Fruit fly (Drosophila melanogaster) whole organism, embryonic: ENCODE measurements around the gene CG42671.

Experiments
- Atf6 ChIP-seq: fragments of 200-800 bp; sonication (Bioruptor generic); IDR thresholded peaks from 2 replicates; pipeline ENCODE4 v1.3.6; 2022; ENCODE audit warnings: missing biosample characterization, missing genetic modification characterization
- CG12659 ChIP-seq: fragments of 200-800 bp; sonication (Bioruptor generic); optimal IDR thresholded peaks from 3 replicates; lab custom pipeline; 2017; ENCODE audit warnings: mild to moderate bottlenecking, missing biosample characterization, missing genetic modification reagents, missing genetic modification characterization
- CG13624 ChIP-seq: fragments of 200-800 bp; sonication (Bioruptor generic); optimal IDR thresholded peaks from 2 replicates; lab custom pipeline; 2016; ENCODE audit warnings: missing biosample characterization, missing genetic modification characterization
- CG17612 ChIP-seq: fragments of 200-800 bp; sonication (Bioruptor generic); IDR thresholded peaks from 2 replicates; pipeline ENCODE4 v1.3.6; 2022; ENCODE audit warnings: missing biosample characterization, missing genetic modification characterization
- CG2116 ChIP-seq: fragments of 200-800 bp; sonication (Bioruptor generic); optimal IDR thresholded peaks from 3 replicates; lab custom pipeline; 2018; ENCODE audit warnings: missing biosample characterization, mild to moderate bottlenecking, missing genetic modification characterization
- CG2120 ChIP-seq: fragments of 200-800 bp; sonication (Bioruptor generic); optimal IDR thresholded peaks from 3 replicates; lab custom pipeline; 2016; ENCODE audit warnings: missing biosample characterization, missing genetic modification characterization
- CG32532 ChIP-seq: fragments of 200-800 bp; sonication (Bioruptor generic); IDR thresholded peaks from 2 replicates; pipeline ENCODE4 v1.3.6; 2022; ENCODE audit warnings: missing biosample characterization, missing genetic modification characterization
- CG33213 ChIP-seq: fragments of 200-800 bp; sonication (Bioruptor generic); optimal IDR thresholded peaks from 3 replicates; lab custom pipeline; 2016; ENCODE audit warnings: missing biosample characterization, missing genetic modification characterization
- CG3847 ChIP-seq: fragments of 200-800 bp; sonication (Bioruptor generic); IDR thresholded peaks from 2 replicates; pipeline ENCODE4 v1.3.6; 2022; ENCODE audit warnings: missing biosample characterization, missing genetic modification characterization
- CG4360 ChIP-seq: fragments of 200-800 bp; sonication (Bioruptor generic); IDR thresholded peaks from 2 replicates; pipeline ENCODE4 v1.3.6; 2022; ENCODE audit warnings: missing biosample characterization, missing genetic modification characterization
- CG4820 ChIP-seq: fragments of 200-800 bp; sonication (Bioruptor generic); optimal IDR thresholded peaks from 3 replicates; lab custom pipeline; 2016; ENCODE audit warnings: missing biosample characterization, missing genetic modification characterization
- CG5245 ChIP-seq: fragments of 200-800 bp; sonication (Bioruptor generic); optimal IDR thresholded peaks from 3 replicates; lab custom pipeline; 2016; ENCODE audit warnings: missing biosample characterization, missing genetic modification characterization
- CG6689 ChIP-seq: fragments of 200-800 bp; sonication (Bioruptor generic); IDR thresholded peaks from 2 replicates; pipeline ENCODE4 v1.3.6; 2022; ENCODE audit warnings: missing biosample characterization, missing genetic modification characterization
- CG7786 ChIP-seq: fragments of 200-800 bp; sonication (Bioruptor generic); optimal IDR thresholded peaks from 2 replicates; lab custom pipeline; 2016; ENCODE audit warnings: missing biosample characterization, missing genetic modification characterization
- CG8290 ChIP-seq, 3 experiments: fragments of 200-800 bp; sonication (Bioruptor generic); optimal IDR thresholded peaks; 2 replicates each; lab custom pipeline; 2016 to 2019; ENCODE audit warnings: missing biosample characterization in 3 of 3, missing genetic modification characterization in 3 of 3, mild to moderate bottlenecking in 2 of 3, moderate library complexity in 1 of 3
- CG8478 ChIP-seq: fragments of >200 bp; optimal IDR thresholded peaks from 2 replicates; lab custom pipeline; 2018
- CG9932 ChIP-seq: fragments of 200-800 bp; sonication (Bioruptor generic); IDR thresholded peaks from 2 replicates; pipeline ENCODE4 v1.3.6; 2022; ENCODE audit warnings: missing biosample characterization, missing genetic modification characterization
- CoRest ChIP-seq: fragments of 200-800 bp; sonication (Bioruptor generic); optimal IDR thresholded peaks from 3 replicates; lab custom pipeline; 2018; ENCODE audit warnings: missing biosample characterization, mild to moderate bottlenecking, missing genetic modification characterization, moderate library complexity
- Dbx ChIP-seq: fragments of 200-800 bp; sonication (Bioruptor generic); IDR thresholded peaks from 3 replicates; pipeline ENCODE4 v1.3.6; 2022; ENCODE audit warnings: missing biosample characterization, missing genetic modification characterization
- Doc3 ChIP-seq: fragments of 200-800 bp; sonication (Bioruptor generic); IDR thresholded peaks from 3 replicates; pipeline ENCODE4 v1.3.6; 2022; ENCODE audit warnings: missing biosample characterization, missing genetic modification characterization; ENCODE audit not compliant: partially characterized antibody
- Eip74EF ChIP-seq, 2 experiments: fragments of 200-800 bp in 1 of 2; fragments of >200 bp in 1 of 2; sonication (Bioruptor generic) in 1 of 2; optimal IDR thresholded peaks; 2 replicates each; lab custom pipeline; 2017 to 2019; ENCODE audit warnings: missing biosample characterization in 2 of 2, missing genetic modification characterization in 2 of 2, mild to moderate bottlenecking in 1 of 2, moderate library complexity in 1 of 2
- H15 ChIP-seq: fragments of 200-800 bp; sonication (Bioruptor generic); IDR thresholded peaks from 3 replicates; pipeline ENCODE4 v1.3.6; 2022; ENCODE audit warnings: missing biosample characterization, missing genetic modification characterization
- HHEX ChIP-seq: fragments of 200-800 bp; sonication (Bioruptor generic); optimal IDR thresholded peaks from 3 replicates; lab custom pipeline; 2017; ENCODE audit warnings: missing biosample characterization, mild to moderate bottlenecking, missing genetic modification characterization, missing genetic modification reagents
- Hand ChIP-seq: fragments of 200-800 bp; sonication (Bioruptor generic); optimal IDR thresholded peaks from 2 replicates; lab custom pipeline; 2017; ENCODE audit warnings: mild to moderate bottlenecking, missing biosample characterization, missing genetic modification reagents, missing genetic modification characterization
- Hmx ChIP-seq: fragments of 200-800 bp; sonication (Bioruptor generic); optimal IDR thresholded peaks from 2 replicates; lab custom pipeline; 2016; ENCODE audit warnings: missing biosample characterization, missing genetic modification characterization
- Lpt ChIP-seq: fragments of >200 bp; optimal IDR thresholded peaks from 2 replicates; lab custom pipeline; 2018; ENCODE audit warnings: missing biosample characterization, missing genetic modification characterization
- Mes4 ChIP-seq: fragments of 200-800 bp; sonication (Bioruptor generic); optimal IDR thresholded peaks from 2 replicates; lab custom pipeline; 2016; ENCODE audit warnings: missing biosample characterization, missing genetic modification characterization
- Ptx1 ChIP-seq: fragments of 200-800 bp; sonication (Bioruptor generic); IDR thresholded peaks from 2 replicates; pipeline ENCODE4 v1.3.6; 2022; ENCODE audit warnings: missing biosample characterization, missing genetic modification characterization
- Usf ChIP-seq: fragments of 200-800 bp; sonication (Bioruptor generic); optimal IDR thresholded peaks from 2 replicates; lab custom pipeline; 2017; ENCODE audit warnings: missing genotype, missing biosample characterization, missing genetic modification characterization
- amos ChIP-seq: fragments of 200-800 bp; sonication (Bioruptor generic); IDR thresholded peaks from 2 replicates; pipeline ENCODE4 v1.3.6; 2022; ENCODE audit warnings: missing biosample characterization, missing genetic modification characterization; ENCODE audit not compliant: partially characterized antibody
- cas ChIP-seq: fragments of 200-800 bp; sonication (Bioruptor generic); IDR thresholded peaks from 2 replicates; pipeline ENCODE4 v1.3.6; 2022; ENCODE audit warnings: missing biosample characterization, missing genetic modification characterization
- chm ChIP-seq: fragments of 200-800 bp; sonication (Bioruptor generic); IDR thresholded peaks from 2 replicates; pipeline ENCODE4 v1.3.6; 2022; ENCODE audit warnings: missing biosample characterization, missing genetic modification characterization
- ci ChIP-seq: fragments of 200-800 bp; sonication (Bioruptor generic); IDR thresholded peaks from 3 replicates; pipeline ENCODE4 v1.3.6; 2022; ENCODE audit warnings: missing biosample characterization, missing genetic modification characterization
- croc ChIP-seq: fragments of 200-800 bp; sonication (Bioruptor generic); conservative IDR thresholded peaks from 3 replicates; pipeline ENCODE4 v1.3.6; 2022; ENCODE audit warnings: missing biosample characterization, missing genetic modification characterization
- gem ChIP-seq: fragments of 200-800 bp; sonication (Bioruptor generic); optimal IDR thresholded peaks from 2 replicates; lab custom pipeline; 2019; ENCODE audit warnings: missing biosample characterization, mild to moderate bottlenecking, missing genetic modification characterization, moderate library complexity
- ham ChIP-seq: fragments of 200-800 bp; sonication (Bioruptor generic); IDR thresholded peaks from 2 replicates; pipeline ENCODE4 v1.3.6; 2022; ENCODE audit warnings: missing biosample characterization, missing genetic modification characterization
- kah ChIP-seq: fragments of 200-800 bp; sonication (Bioruptor generic); optimal IDR thresholded peaks from 2 replicates; lab custom pipeline; 2018; ENCODE audit warnings: missing biosample characterization, mild to moderate bottlenecking, missing genetic modification characterization
- lilli ChIP-seq: fragments of 200-800 bp; sonication (Bioruptor generic); optimal IDR thresholded peaks from 3 replicates; lab custom pipeline; 2016; ENCODE audit warnings: missing biosample characterization, missing genetic modification characterization
- lov ChIP-seq, 2 experiments: fragments of 200-800 bp in 1 of 2; fragments of >200 bp in 1 of 2; sonication (Bioruptor generic) in 1 of 2; IDR thresholded peaks in 1 of 2; optimal IDR thresholded peaks in 1 of 2; 2 replicates in 1 of 2; 3 replicates in 1 of 2; pipeline versions ENCODE4 v1.3.6 to Lab custom; 2017 to 2022; ENCODE audit warnings: missing biosample characterization in 1 of 2, missing genetic modification characterization in 1 of 2
- luna ChIP-seq: fragments of 200-800 bp; sonication (Bioruptor generic); optimal IDR thresholded peaks from 2 replicates; lab custom pipeline; 2016; ENCODE audit warnings: missing biosample characterization, missing genetic modification characterization
- pan ChIP-seq, 4 experiments: fragments of >200 bp in 3 of 4; fragments of 200-800 bp in 1 of 4; sonication (Bioruptor generic) in 1 of 4; optimal IDR thresholded peaks in 3 of 4; IDR thresholded peaks in 1 of 4; 2 replicates each; pipeline versions ENCODE4 v1.3.6 to Lab custom; 2017 to 2022; ENCODE audit warnings: missing biosample characterization in 2 of 4, missing genetic modification characterization in 2 of 4, mixed read lengths in 1 of 4
- phol ChIP-seq: fragments of 200-800 bp; sonication (Bioruptor generic); optimal IDR thresholded peaks from 3 replicates; lab custom pipeline; 2018; ENCODE audit warnings: missing biosample characterization, mild to moderate bottlenecking, missing genetic modification characterization, moderate library complexity
- pnt ChIP-seq: fragments of 200-800 bp; sonication (Bioruptor generic); optimal IDR thresholded peaks from 3 replicates; lab custom pipeline; 2016; ENCODE audit warnings: missing biosample characterization, missing genetic modification characterization
- psq ChIP-seq: fragments of 200-800 bp; sonication (Bioruptor generic); optimal IDR thresholded peaks from 2 replicates; lab custom pipeline; 2017; ENCODE audit warnings: missing biosample characterization, missing genetic modification characterization
- sc ChIP-seq, 3 experiments: fragments of >200 bp in 2 of 3; fragments of 200-800 bp in 1 of 3; sonication (Bioruptor generic) in 1 of 3; optimal IDR thresholded peaks; 2 replicates in 2 of 3; 3 replicates in 1 of 3; lab custom pipeline; 2017; ENCODE audit warnings: mild to moderate bottlenecking in 1 of 3, missing biosample characterization in 1 of 3, missing genetic modification characterization in 1 of 3, missing genetic modification reagents in 1 of 3
- sqz ChIP-seq: fragments of 200-800 bp; sonication (Bioruptor generic); optimal IDR thresholded peaks from 3 replicates; lab custom pipeline; 2018; ENCODE audit warnings: missing biosample characterization, mild to moderate bottlenecking, missing genetic modification characterization
- ssp ChIP-seq: fragments of 200-800 bp; sonication (Bioruptor generic); IDR thresholded peaks from 2 replicates; pipeline ENCODE4 v1.3.6; 2022; ENCODE audit warnings: missing biosample characterization, missing genetic modification characterization
- wdn ChIP-seq: fragments of 200-800 bp; sonication (Bioruptor generic); IDR thresholded peaks from 2 replicates; pipeline ENCODE4 v1.3.6; 2022; ENCODE audit warnings: missing biosample characterization, missing genetic modification characterization

Gene CG42671

DNA sequence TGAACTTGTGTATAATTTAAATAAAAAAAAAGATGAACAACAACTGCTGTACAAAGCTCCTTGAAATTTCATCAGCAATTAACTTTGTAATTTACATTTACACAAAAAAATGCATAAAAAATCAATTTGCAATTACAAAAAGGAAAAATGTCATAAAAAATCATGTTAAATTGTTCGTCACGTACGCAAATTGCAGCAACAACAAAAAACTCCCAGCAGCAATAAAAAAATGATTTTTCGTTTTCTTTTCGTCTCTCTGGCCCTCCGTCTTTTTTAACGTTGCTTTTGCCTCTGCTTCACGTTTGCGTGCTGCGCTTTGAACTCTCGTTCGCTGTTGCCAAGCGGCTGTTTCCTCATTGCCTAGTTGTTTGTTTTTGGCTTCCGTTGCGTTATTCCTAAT lies 38.8 kb downstream of the CG42671 start (continued):
- TF ChIP-seq wdn (GFP tag; lab: Robert Waterston, UW), result peak; percentile 23; the same call in 1 of the 2 replicates
- peak; percentile 71 for TF ChIP-seq sqz (GFP tag; lab: Kevin White, UChicago)
- no peak for TF ChIP-seq pan (optimal IDR thresholded peaks at IDR 0.05; lab: Kevin White, UChicago)
- TF ChIP-seq pan (GFP tag; optimal IDR thresholded peaks at IDR 0.05 in 1 of 2, IDR thresholded peaks at IDR 0.05 in 1 of 2), result no peak
- no peak for TF ChIP-seq CG12659 (GFP tag; lab: Kevin White, UChicago)
- no peak for TF ChIP-seq Ptx1
- no peak for TF ChIP-seq Doc3 (GFP tag; lab: Robert Waterston, UW)
- TF ChIP-seq CG2116 (GFP tag; lab: Kevin White, UChicago), result no peak
- TF ChIP-seq cas, result no peak
- no peak for TF ChIP-seq CG6689 (GFP tag; lab: Robert Waterston, UW)
- TF ChIP-seq Eip74EF (GFP tag; optimal IDR thresholded peaks at IDR 0.05; lab: Kevin White, UChicago), result peak in 1 of 2 experiments; percentile 24
- peak; percentile 93 for TF ChIP-seq chm (GFP tag; lab: Robert Waterston, UW)
- no peak for TF ChIP-seq CG13624 (GFP tag; lab: Kevin White, UChicago)
- TF ChIP-seq CG17612 (GFP tag; lab: Robert Waterston, UW), result no peak
- TF ChIP-seq ci (GFP tag; lab: Robert Waterston, UW), result peak; percentile 79
- TF ChIP-seq amos, result 0 out of 2 replicates have a peak, but pooled peaks have one; percentile 11
- peak; percentile 33 for TF ChIP-seq CG9932 (GFP tag; lab: Robert Waterston, UW)
- peak; percentile 4 for TF ChIP-seq luna
- TF ChIP-seq CG2120 (GFP tag; lab: Kevin White, UChicago), result no peak
- TF ChIP-seq Hmx (GFP tag; lab: Kevin White, UChicago), result peak; percentile 6
- no peak for TF ChIP-seq gem
- no peak for TF ChIP-seq sc (optimal IDR thresholded peaks at IDR 0.05; lab: Kevin White, UChicago)
- TF ChIP-seq sc (GFP tag; optimal IDR thresholded peaks at IDR 0.05; lab: Kevin White, UChicago), result no peak
- peak; percentile 5; the same call in 1 of the 2 replicates for TF ChIP-seq CG3847 (GFP tag; lab: Robert Waterston, UW)
- peak; percentile 4 for TF ChIP-seq Hand
- TF ChIP-seq Atf6, result 0 out of 2 replicates have a peak, but pooled peaks have one; percentile 7
- no peak for TF ChIP-seq ham (GFP tag; lab: Robert Waterston, UW)
- TF ChIP-seq CG5245 (GFP tag; lab: Kevin White, UChicago), result no peak
- TF ChIP-seq psq (GFP tag; lab: Kevin White, UChicago), result peak; percentile 58
- no peak for TF ChIP-seq Lpt (GFP tag; lab: Kevin White, UChicago)
- TF ChIP-seq phol (tag; lab: Kevin White, UChicago), result no peak

dm6 chr3L:11253690-11254243 lies 39.5 kb downstream of the CG42671 start:
- TF ChIP-seq H15 (GFP tag; lab: Robert Waterston, UW) (0 out of 3 replicates have a peak, but pooled peaks have one; percentile 5), Usf (GFP tag; lab: Kevin White, UChicago) (no peak), chm (GFP tag; lab: Robert Waterston, UW) (peak; percentile 72), CG8478 (peak; percentile 1), amos (0 out of 2 replicates have a peak, but pooled peaks have one; percentile 26), CG7786 (peak; percentile 14), Lpt (GFP tag; lab: Kevin White, UChicago) (no peak), CG5245 (GFP tag; lab: Kevin White, UChicago) (no peak), CG33213 (GFP tag; lab: Kevin White, UChicago) (no peak), kah (GFP tag; lab: Kevin White, UChicago) (no peak), CG4820 (GFP tag; lab: Kevin White, UChicago) (no peak), CG32532 (GFP tag; lab: Robert Waterston, UW) (0 out of 2 replicates have a peak, but pooled peaks have one; percentile 27), CG4360 (GFP tag; lab: Robert Waterston, UW) (0 out of 2 replicates have a peak, but pooled peaks have one; percentile 5), HHEX (GFP tag; lab: Kevin White, UChicago) (no peak), ssp (GFP tag; lab: Robert Waterston, UW) (no peak), pnt (no peak), lilli (peak; percentile 35), CoRest (tag; lab: Kevin White, UChicago) (no peak), Dbx (GFP tag; lab: Robert Waterston, UW) (0 out of 3 replicates have a peak, but pooled peaks have one; percentile 32), croc (no peak), CG8290 (GFP tag; optimal IDR thresholded peaks at IDR 0.05; lab: Kevin White, UChicago) (no peak), CG8290 (tag; optimal IDR thresholded peaks at IDR 0.05; lab: Kevin White, UChicago) (peak in 1 of 2 experiments; percentile 27), Mes4 (GFP tag; lab: Kevin White, UChicago) (no peak), lov (optimal IDR thresholded peaks at IDR 0.05; lab: Kevin White, UChicago) (no peak), lov (GFP tag; IDR thresholded peaks at IDR 0.05; lab: Robert Waterston, UW) (0 out of 3 replicates have a peak, but pooled peaks have one; percentile 21)
